Worm (Caenorhabditis elegans): ENCODE measurements around the gene nhr-168.

nhr-168 gene

DNA sequence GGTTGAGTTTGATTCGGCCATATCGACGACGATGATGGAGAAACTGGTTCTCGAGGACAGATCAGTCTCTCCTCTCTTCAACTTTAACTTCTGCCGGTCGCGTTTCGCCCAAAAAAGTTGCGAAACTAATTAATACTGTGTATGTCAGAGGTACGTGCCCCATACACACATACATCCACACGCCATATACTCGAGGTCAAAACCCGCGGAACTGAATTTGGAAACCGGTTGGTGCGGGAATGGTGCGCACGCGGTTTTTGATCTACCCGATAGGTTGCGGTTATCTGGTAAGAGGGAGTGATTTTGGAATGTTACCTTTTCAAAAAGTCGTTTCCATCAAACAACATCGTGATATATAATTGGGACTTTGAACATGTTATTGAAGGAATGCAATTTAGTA, 46.5 kb upstream of the nhr-168 start, which contains the start of gene ifbp-1 (continued):
- peak; percentile 57 to 82 for TF ChIP-seq lsy-2 (tag; optimal IDR thresholded peaks at IDR 0.05)
- peak; percentile 26 to 74 (median 51) for TF ChIP-seq dpl-1 (GFP tag; optimal IDR thresholded peaks at IDR 0.05)
- no peak for TF ChIP-seq hpl-2 (GFP tag; optimal IDR thresholded peaks at IDR 0.05)
- no peak for TF ChIP-seq mef-2 (tag; optimal IDR thresholded peaks at IDR 0.05)
- no peak for TF ChIP-seq fkh-10 (GFP tag; optimal IDR thresholded peaks at IDR 0.05)
- TF ChIP-seq lin-35 (GFP tag; optimal IDR thresholded peaks at IDR 0.05): peak; percentile 40 to 82
- peak in 1 of 2 experiments; percentile 92 for TF ChIP-seq mdl-1 (tag; optimal IDR thresholded peaks at IDR 0.05)
- no peak for TF ChIP-seq lin-15B (tag; optimal IDR thresholded peaks at IDR 0.05)
- TF ChIP-seq ceh-82 (tag; optimal IDR thresholded peaks at IDR 0.05): peak in 1 of 3 experiments; percentile 19
- TF ChIP-seq xbp-1 (tag; optimal IDR thresholded peaks at IDR 0.05): peak; percentile 40

DNA sequence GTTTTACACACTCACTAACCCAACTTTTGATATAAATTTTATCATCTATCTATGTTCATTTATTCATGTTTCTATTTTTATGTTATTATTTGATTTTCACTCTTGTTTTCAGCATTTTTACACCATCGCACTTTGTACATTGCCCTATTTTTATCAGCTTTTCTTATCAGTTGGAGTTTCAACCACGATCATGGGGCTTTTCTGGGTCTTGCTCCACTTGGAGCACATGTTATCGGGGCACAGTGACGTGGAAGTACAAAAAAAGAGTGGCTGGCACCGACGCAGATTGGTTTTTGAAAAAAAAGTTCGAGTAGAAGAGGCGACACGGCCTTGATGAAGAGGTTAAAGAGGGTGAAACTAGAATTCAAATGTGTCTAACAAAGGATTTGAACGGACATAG, 43.5 kb upstream of the nhr-168 start:
- TF ChIP-seq nhr-20 (tag; optimal IDR thresholded peaks at IDR 0.05): peak; percentile 30
- TF ChIP-seq efl-3 (GFP tag; optimal IDR thresholded peaks at IDR 0.05): no peak
- TF ChIP-seq dpl-1 (GFP tag; optimal IDR thresholded peaks at IDR 0.05): peak in 1 of 3 experiments; percentile 9
- TF ChIP-seq nhr-71 (tag; optimal IDR thresholded peaks at IDR 0.05): peak; percentile 37
- TF ChIP-seq lin-35 (GFP tag; optimal IDR thresholded peaks at IDR 0.05): peak in 1 of 2 experiments; percentile 48
- TF ChIP-seq unc-62 (GFP tag; optimal IDR thresholded peaks at IDR 0.05): no peak
- TF ChIP-seq C04F5.9 (tag; optimal IDR thresholded peaks at IDR 0.05): no peak
- peak; percentile 15 for TF ChIP-seq jun-1 (tag; optimal IDR thresholded peaks at IDR 0.05)
- TF ChIP-seq nhr-84 (tag; optimal IDR thresholded peaks at IDR 0.05): no peak
- no peak for TF ChIP-seq nhr-19 (GFP tag; conservative IDR thresholded peaks at IDR 0.05)
- no peak for TF ChIP-seq ceh-88 (GFP tag; IDR thresholded peaks at IDR 0.05)
- TF ChIP-seq lin-39 (tag; optimal IDR thresholded peaks at IDR 0.05): no peak
- TF ChIP-seq fkh-10 (GFP tag; optimal IDR thresholded peaks at IDR 0.05): no peak
- no peak for TF ChIP-seq mef-2 (tag; optimal IDR thresholded peaks at IDR 0.05)
- no peak for TF ChIP-seq xbp-1 (tag; optimal IDR thresholded peaks at IDR 0.05)
- TF ChIP-seq elt-2 (tag; optimal IDR thresholded peaks at IDR 0.05): peak; percentile 97
- no peak for TF ChIP-seq hlh-17 (GFP tag; optimal IDR thresholded peaks at IDR 0.05; ENCODE audit: borderline replicate concordance)
- peak; percentile 16 for TF ChIP-seq nhr-90 (tag; optimal IDR thresholded peaks at IDR 0.05; ENCODE audit: poor library complexity)
- peak; percentile 26 for TF ChIP-seq pax-3 (tag; optimal IDR thresholded peaks at IDR 0.05)
- no peak for TF ChIP-seq efl-1 (optimal IDR thresholded peaks at IDR 0.05)
- peak in 1 of 2 experiments; percentile 60 for TF ChIP-seq efl-1 (GFP tag; optimal IDR thresholded peaks at IDR 0.05 in 1 of 2)
- no peak for TF ChIP-seq F16B12.6 (tag; optimal IDR thresholded peaks at IDR 0.05)
- TF ChIP-seq ceh-82 (tag; optimal IDR thresholded peaks at IDR 0.05): no peak
- no peak for TF ChIP-seq tlp-1 (tag; optimal IDR thresholded peaks at IDR 0.05)
- TF ChIP-seq isw-1 (GFP tag; IDR thresholded peaks at IDR 0.05): no peak

DNA sequence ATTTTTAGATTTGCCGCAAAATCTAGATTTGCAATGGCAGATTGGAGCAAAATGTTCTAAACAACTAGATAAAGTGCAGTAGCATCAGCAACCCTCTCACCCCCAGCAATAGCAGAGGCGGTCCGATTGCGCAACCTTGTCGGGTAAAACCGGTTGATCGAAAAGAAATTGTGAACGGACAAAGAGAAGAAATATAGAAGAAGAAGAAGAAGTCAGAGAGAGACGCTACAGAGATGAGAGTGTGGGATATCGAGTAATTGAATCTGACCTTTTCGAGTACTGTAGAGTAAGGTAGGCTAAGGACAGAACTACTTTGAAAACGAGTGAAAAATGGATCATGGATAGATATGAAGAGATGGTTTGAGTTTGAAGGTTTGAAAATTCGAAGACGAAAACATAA, 42.2 kb upstream of the nhr-168 start:
- TF ChIP-seq rnt-1 (tag; optimal IDR thresholded peaks at IDR 0.05): peak; percentile 19
- TF ChIP-seq lin-14 (GFP tag; optimal IDR thresholded peaks at IDR 0.05): peak; percentile 83
- TF ChIP-seq efl-1 (optimal IDR thresholded peaks at IDR 0.05): no peak
- TF ChIP-seq efl-1 (GFP tag; optimal IDR thresholded peaks at IDR 0.05 in 1 of 2): no peak
- TF ChIP-seq ets-5 (GFP tag; IDR thresholded peaks at IDR 0.05): no peak
- peak; percentile 26 for TF ChIP-seq nhr-90 (tag; optimal IDR thresholded peaks at IDR 0.05; ENCODE audit: poor library complexity)
- TF ChIP-seq dsc-1 (tag; optimal IDR thresholded peaks at IDR 0.05): no peak
- peak; percentile 2 for TF ChIP-seq nhr-47 (tag; optimal IDR thresholded peaks at IDR 0.05)
- TF ChIP-seq blmp-1 (tag; optimal IDR thresholded peaks at IDR 0.05): peak; percentile 71
- TF ChIP-seq nhr-12 (tag; optimal IDR thresholded peaks at IDR 0.05): no peak
- peak; percentile 19 for TF ChIP-seq nhr-71 (tag; optimal IDR thresholded peaks at IDR 0.05)
- TF ChIP-seq nhr-85 (tag): peak; percentile 95
- TF ChIP-seq aha-1 (tag; optimal IDR thresholded peaks at IDR 0.05): no peak
- TF ChIP-seq elt-3 (tag; optimal IDR thresholded peaks at IDR 0.05): peak in 1 of 6 experiments; percentile 12
- no peak for TF ChIP-seq fkh-8 (tag; optimal IDR thresholded peaks at IDR 0.05)
- TF ChIP-seq unc-98 (GFP tag; IDR thresholded peaks at IDR 0.05): no peak
- TF ChIP-seq dpl-1 (GFP tag; optimal IDR thresholded peaks at IDR 0.05): peak in 1 of 3 experiments; percentile 1
- TF ChIP-seq C34B4.2 (tag; optimal IDR thresholded peaks at IDR 0.05): no peak
- TF ChIP-seq lsy-2 (tag; optimal IDR thresholded peaks at IDR 0.05): peak in 1 of 2 experiments; percentile 70
- TF ChIP-seq grh-1 (GFP tag; IDR thresholded peaks at IDR 0.05): peak; percentile 94
- TF ChIP-seq C16A3.4 (tag; optimal IDR thresholded peaks at IDR 0.05): peak; percentile 14
- no peak for TF ChIP-seq ceh-8 (GFP tag; optimal IDR thresholded peaks at IDR 0.05)
- no peak for TF ChIP-seq lir-3 (tag; optimal IDR thresholded peaks at IDR 0.05; ENCODE audit: poor library complexity)
- TF ChIP-seq snu-23 (GFP tag; optimal IDR thresholded peaks at IDR 0.05): peak; percentile 30
- TF ChIP-seq fos-1 (tag; optimal IDR thresholded peaks at IDR 0.05): no peak
- TF ChIP-seq mep-1 (tag; optimal IDR thresholded peaks at IDR 0.05): peak; percentile 55
